Worm (Caenorhabditis elegans) whole organism, L4 larva: ENCODE measurements around the gene nhx-2.

Source experiments
- D1046.2 ChIP-seq: fragments of 200-800 bp; sonication (Bioruptor generic); IDR thresholded peaks from 2 replicates; pipeline ENCODE4 v1.3.6; 2022; ENCODE audit warnings: missing genetic modification characterization, missing compliant biosample characterization
- F26F4.8 ChIP-seq: fragments of 200-800 bp; sonication (Bioruptor generic); conservative IDR thresholded peaks from 2 replicates; pipeline ENCODE4 v1.3.6; 2022; ENCODE audit warnings: missing genetic modification characterization, missing compliant biosample characterization
- F37D6.2 ChIP-seq: sonication (generic microtip); optimal IDR thresholded peaks from 2 replicates; lab custom pipeline; 2016; ENCODE audit warnings: mild to moderate bottlenecking, missing genetic modification characterization, missing compliant biosample characterization
- F44E2.7 ChIP-seq: fragments of 200-800 bp; sonication (Bioruptor generic); IDR thresholded peaks from 2 replicates; pipeline ENCODE4 v2.1.2; 2022; ENCODE audit warnings: missing genetic modification characterization, missing compliant biosample characterization
- R02D3.7 ChIP-seq: fragments of 150-350 bp; sonication (generic microtip); optimal IDR thresholded peaks from 3 replicates; lab custom pipeline; 2014; ENCODE audit warnings: missing biosample characterization, missing genetic modification characterization
- T20F7.1 ChIP-seq: fragments of 200-800 bp; sonication (Bioruptor generic); optimal IDR thresholded peaks from 2 replicates; lab custom pipeline; 2018; ENCODE audit warnings: mild to moderate bottlenecking, missing genetic modification characterization, missing compliant biosample characterization
- T26A8.4 ChIP-seq: fragments of 200-800 bp; sonication (Bioruptor generic); IDR thresholded peaks from 2 replicates; pipeline ENCODE4 v1.3.6; 2022; ENCODE audit warnings: missing genetic modification characterization, missing compliant biosample characterization
- Y5F2A.4 ChIP-seq: fragments of 200-800 bp; sonication (Bioruptor generic); optimal IDR thresholded peaks from 2 replicates; lab custom pipeline; 2018; ENCODE audit warnings: mild to moderate bottlenecking, missing genetic modification characterization, missing compliant biosample characterization
- Y75B8A.6 ChIP-seq: fragments of 200-800 bp; sonication (Bioruptor generic); IDR thresholded peaks from 2 replicates; pipeline ENCODE4 v1.3.6; 2022; ENCODE audit warnings: missing genetic modification reagents, missing genetic modification characterization, missing compliant biosample characterization
- ceh-28 ChIP-seq: fragments of 150-350 bp; optimal IDR thresholded peaks from 2 replicates; lab custom pipeline; 2014; ENCODE audit warnings: missing biosample characterization, missing genetic modification reagents, missing genetic modification characterization
- ceh-32 ChIP-seq: sonication (generic microtip); optimal IDR thresholded peaks from 2 replicates; lab custom pipeline; 2016; ENCODE audit warnings: mild to moderate bottlenecking, missing genetic modification characterization, missing compliant biosample characterization; ENCODE audit not compliant: poor library complexity
- ceh-82 ChIP-seq: sonication (generic microtip); optimal IDR thresholded peaks from 2 replicates; lab custom pipeline; 2017; ENCODE audit warnings: missing biosample characterization, missing genetic modification characterization
- daf-12 ChIP-seq: fragments of 150-350 bp; optimal IDR thresholded peaks from 2 replicates; lab custom pipeline; 2014; ENCODE audit warnings: missing biosample characterization, missing genetic modification reagents, missing genetic modification characterization
- daf-16 ChIP-seq, 3 experiments: sonication (generic microtip); optimal IDR thresholded peaks; 2 replicates each; lab custom pipeline; 2016 to 2017; ENCODE audit warnings: missing genetic modification characterization in 3 of 3, missing genetic modification reagents in 3 of 3, mild to moderate bottlenecking in 2 of 3, missing compliant biosample characterization in 2 of 3, missing biosample characterization in 1 of 3, moderate library complexity in 1 of 3
- daf-8 ChIP-seq: fragments of 200-800 bp; sonication (Bioruptor generic); IDR thresholded peaks from 2 replicates; pipeline ENCODE4 v1.3.6; 2022; ENCODE audit warnings: missing genetic modification characterization, missing compliant biosample characterization
- dmd-8 ChIP-seq: fragments of 200-800 bp; sonication (Bioruptor generic); IDR thresholded peaks from 2 replicates; pipeline ENCODE4 v1.3.6; 2022; ENCODE audit warnings: missing genetic modification characterization, missing compliant biosample characterization
- egl-27 ChIP-seq: sonication (generic microtip); optimal IDR thresholded peaks from 3 replicates; lab custom pipeline; 2017; ENCODE audit warnings: missing biosample characterization, missing genetic modification reagents, missing genetic modification characterization
- fkh-10 ChIP-seq: fragments of 150-350 bp; optimal IDR thresholded peaks from 2 replicates; lab custom pipeline; 2014; ENCODE audit warnings: missing biosample characterization, missing genetic modification reagents, missing genetic modification characterization
- hif-1 ChIP-seq, 2 experiments: sonication (generic microtip); optimal IDR thresholded peaks; 2 replicates each; lab custom pipeline; 2016 to 2017; ENCODE audit warnings: missing compliant biosample characterization in 2 of 2, missing genetic modification characterization in 2 of 2, missing genetic modification reagents in 2 of 2, missing genotype in 2 of 2, mild to moderate bottlenecking in 1 of 2
- hlh-11 ChIP-seq: fragments of 200-800 bp; sonication (Bioruptor generic); optimal IDR thresholded peaks from 2 replicates; lab custom pipeline; 2018; ENCODE audit warnings: mild to moderate bottlenecking, missing genetic modification characterization, missing compliant biosample characterization
- lim-7 ChIP-seq: fragments of 200-800 bp; sonication (Bioruptor generic); IDR thresholded peaks from 2 replicates; pipeline ENCODE4 v1.3.6; 2022; ENCODE audit warnings: missing genetic modification characterization, missing compliant biosample characterization
- lin-1 ChIP-seq: fragments of 200-800 bp; sonication (Bioruptor generic); IDR thresholded peaks from 2 replicates; pipeline ENCODE4 v1.3.6; 2022; ENCODE audit warnings: missing genetic modification reagents, missing genetic modification characterization, missing compliant biosample characterization
- lin-15B ChIP-seq: fragments of 150-350 bp; sonication (generic microtip); optimal IDR thresholded peaks from 3 replicates; lab custom pipeline; 2014; ENCODE audit warnings: missing biosample characterization, missing genetic modification characterization
- lir-3 ChIP-seq: sonication (generic microtip); optimal IDR thresholded peaks from 2 replicates; lab custom pipeline; 2016; ENCODE audit warnings: mild to moderate bottlenecking, missing genetic modification characterization, missing compliant biosample characterization
- mep-1 ChIP-seq: fragments of 150-350 bp; sonication (generic microtip); optimal IDR thresholded peaks from 3 replicates; lab custom pipeline; 2014; ENCODE audit warnings: missing biosample characterization, missing genetic modification characterization
- mxl-3 ChIP-seq: fragments of 200-800 bp; sonication (Bioruptor generic); optimal IDR thresholded peaks from 2 replicates; lab custom pipeline; 2018; ENCODE audit warnings: mild to moderate bottlenecking, missing genetic modification characterization, missing compliant biosample characterization
- nhr-11 ChIP-seq: fragments of 150-350 bp; optimal IDR thresholded peaks from 2 replicates; lab custom pipeline; 2014; ENCODE audit warnings: missing biosample characterization, missing genetic modification characterization
- nhr-111 ChIP-seq: fragments of 200-800 bp; sonication (Bioruptor generic); optimal IDR thresholded peaks from 2 replicates; lab custom pipeline; 2018; ENCODE audit warnings: mild to moderate bottlenecking, missing genetic modification characterization, missing compliant biosample characterization
- nhr-25 ChIP-seq: sonication (generic microtip); optimal IDR thresholded peaks from 2 replicates; lab custom pipeline; 2017; ENCODE audit warnings: missing genetic modification characterization, mild to moderate bottlenecking, missing compliant biosample characterization, antibody characterized with exemption, moderate library complexity, borderline replicate concordance; ENCODE audit not compliant: insufficient read depth
- nhr-28 ChIP-seq: fragments of 150-350 bp; optimal IDR thresholded peaks from 2 replicates; lab custom pipeline; 2014; ENCODE audit warnings: missing biosample characterization, missing genetic modification characterization
- nhr-48 ChIP-seq: sonication (generic microtip); optimal IDR thresholded peaks from 2 replicates; lab custom pipeline; 2016; ENCODE audit warnings: mild to moderate bottlenecking, missing genetic modification characterization, missing compliant biosample characterization
- nhr-6 ChIP-seq: fragments of 150-350 bp; optimal IDR thresholded peaks from 2 replicates; lab custom pipeline; 2014; ENCODE audit warnings: missing biosample characterization, missing genetic modification characterization
- nhr-76 ChIP-seq: fragments of 150-350 bp; optimal IDR thresholded peaks from 2 replicates; lab custom pipeline; 2014; ENCODE audit warnings: missing biosample characterization, missing genetic modification characterization
- sdz-12 ChIP-seq: fragments of 200-800 bp; sonication (Bioruptor generic); optimal IDR thresholded peaks from 2 replicates; lab custom pipeline; 2018; ENCODE audit warnings: mild to moderate bottlenecking, missing genetic modification characterization, missing compliant biosample characterization
- set-16 ChIP-seq: fragments of 200-800 bp; sonication (Bioruptor generic); IDR thresholded peaks from 2 replicates; pipeline ENCODE4 v1.3.6; 2022; ENCODE audit warnings: missing genetic modification reagents, missing genetic modification characterization, missing compliant biosample characterization
- skn-1 ChIP-seq: fragments of 150-350 bp; optimal IDR thresholded peaks from 2 replicates; lab custom pipeline; 2014; ENCODE audit warnings: missing biosample characterization, missing genetic modification characterization
- snpc-1.2 ChIP-seq: fragments of 200-800 bp; sonication (Bioruptor generic); IDR thresholded peaks from 2 replicates; pipeline ENCODE4 v1.3.6; 2022; ENCODE audit warnings: missing genetic modification reagents, missing genetic modification characterization, missing compliant biosample characterization
- snpc-4 ChIP-seq: fragments of 150-350 bp; optimal IDR thresholded peaks from 2 replicates; lab custom pipeline; 2014; ENCODE audit warnings: missing biosample characterization, missing genetic modification characterization
- spr-3 ChIP-seq: fragments of 200-800 bp; sonication (Bioruptor generic); optimal IDR thresholded peaks from 2 replicates; lab custom pipeline; 2018; ENCODE audit warnings: mild to moderate bottlenecking, missing genetic modification characterization, missing compliant biosample characterization
- tag-97 ChIP-seq: fragments of 200-800 bp; sonication (Bioruptor generic); IDR thresholded peaks from 2 replicates; pipeline ENCODE4 v1.3.6; 2022; ENCODE audit warnings: missing genetic modification characterization, missing compliant biosample characterization
- unc-39 ChIP-seq: sonication (generic microtip); optimal IDR thresholded peaks from 2 replicates; lab custom pipeline; 2017; ENCODE audit warnings: missing biosample characterization, missing genetic modification characterization
- unc-62 ChIP-seq, 3 experiments: fragments of 150-350 bp in 1 of 3; sonication (generic microtip); optimal IDR thresholded peaks in 2 of 3; peaks in 1 of 3; 1 replicate in 1 of 3; 2 replicates in 2 of 3; lab custom pipeline; 2014 to 2017; ENCODE audit warnings: missing biosample characterization in 3 of 3, missing genetic modification characterization in 3 of 3, missing genetic modification reagents in 3 of 3, missing genotype in 1 of 3
- zip-2 ChIP-seq: fragments of 150-350 bp; optimal IDR thresholded peaks from 2 replicates; lab custom pipeline; 2014; ENCODE audit warnings: missing biosample characterization, missing genetic modification characterization

Gene nhx-2

ce11 chrII:7694745-7695144, 988 bp upstream of the nhx-2 start (continued):
- no peak for TF ChIP-seq Y5F2A.4 (GFP tag; lab: Kevin White, UChicago)
- no peak for TF ChIP-seq mep-1 (tag; lab: Kevin White, UChicago)
- TF ChIP-seq lin-1 (GFP tag; lab: Robert Waterston, UW) = no peak
- no peak for TF ChIP-seq F37D6.2 (tag; lab: Kevin White, UChicago)
- TF ChIP-seq unc-62 (GFP tag; optimal IDR thresholded peaks at IDR 0.05 in 1 of 2; lab: Kevin White, UChicago) = no peak
- TF ChIP-seq unc-62 (tag; optimal IDR thresholded peaks at IDR 0.05; lab: Kevin White, UChicago) = no peak
- no peak for TF ChIP-seq daf-8 (GFP tag; lab: Robert Waterston, UW)
- TF ChIP-seq nhr-76 = no peak
- TF ChIP-seq spr-3 (GFP tag; lab: Kevin White, UChicago) = no peak
- TF ChIP-seq nhr-25 (tag; lab: Kevin White, UChicago) = no peak
- no peak for TF ChIP-seq F44E2.7
- no peak for TF ChIP-seq skn-1 (tag; lab: Kevin White, UChicago)
- TF ChIP-seq lin-15B (tag; lab: Kevin White, UChicago) = no peak
- TF ChIP-seq snpc-4 (tag; lab: Kevin White, UChicago) = no peak
- no peak for TF ChIP-seq nhr-48 (tag; lab: Kevin White, UChicago)
- TF ChIP-seq zip-2 = no peak
- no peak for TF ChIP-seq lir-3
- TF ChIP-seq T26A8.4 = no peak
- no peak for TF ChIP-seq fkh-10
- no peak for TF ChIP-seq tag-97 (GFP tag; lab: Robert Waterston, UW)
- no peak for TF ChIP-seq ceh-28 (tag; lab: Kevin White, UChicago)
- TF ChIP-seq R02D3.7 = no peak
- peak; percentile 61 for TF ChIP-seq hlh-11 (tag; lab: Kevin White, UChicago)
- no peak for TF ChIP-seq Y75B8A.6
- TF ChIP-seq dmd-8 (GFP tag; lab: Robert Waterston, UW) = no peak
- TF ChIP-seq ceh-82 (tag; lab: Kevin White, UChicago) = no peak
- no peak for TF ChIP-seq nhr-6
- TF ChIP-seq unc-39 (tag; lab: Kevin White, UChicago) = no peak
- no peak for TF ChIP-seq daf-12 (tag; lab: Kevin White, UChicago)
- no peak for TF ChIP-seq snpc-1.2 (GFP tag; lab: Robert Waterston, UW)
- no peak for TF ChIP-seq nhr-111
- TF ChIP-seq lim-7 (GFP tag; lab: Robert Waterston, UW) = no peak
- TF ChIP-seq egl-27 (tag; lab: Kevin White, UChicago) = no peak
- TF ChIP-seq nhr-11 = no peak
- TF ChIP-seq set-16 (GFP tag; lab: Robert Waterston, UW) = no peak
- TF ChIP-seq nhr-28 = peak; percentile 55
- TF ChIP-seq sdz-12 (GFP tag; lab: Kevin White, UChicago) = no peak
- TF ChIP-seq hif-1 (tag; optimal IDR thresholded peaks at IDR 0.05; lab: Kevin White, UChicago) = no peak
- no peak for TF ChIP-seq T20F7.1 (GFP tag; lab: Kevin White, UChicago)
- TF ChIP-seq daf-16 (GFP tag; optimal IDR thresholded peaks at IDR 0.05; lab: Kevin White, UChicago) = no peak
- peak; percentile 34 for TF ChIP-seq daf-16 (tag; optimal IDR thresholded peaks at IDR 0.05; lab: Kevin White, UChicago)
- no peak for TF ChIP-seq F26F4.8 (GFP tag; lab: Robert Waterston, UW)
- no peak for TF ChIP-seq ceh-32 (tag; lab: Kevin White, UChicago)
- no peak for TF ChIP-seq mxl-3
- no peak for TF ChIP-seq D1046.2 (GFP tag; lab: Robert Waterston, UW)
